Fruit fly (Drosophila melanogaster): ENCODE results near the gene Phlpp.

- TF ChIP-seq scrt (GFP tag; optimal IDR thresholded peaks at IDR 0.05) (no peak), repo (GFP tag; optimal IDR thresholded peaks at IDR 0.05) (no peak), CG13123 (GFP tag; optimal IDR thresholded peaks at IDR 0.05) (no peak), cwo (GFP tag; optimal IDR thresholded peaks at IDR 0.05) (no peak), bcd (GFP tag; optimal IDR thresholded peaks at IDR 0.05) (no peak), CTCF (GFP tag; optimal IDR thresholded peaks at IDR 0.05) (no peak), CG13894 (tag; optimal IDR thresholded peaks at IDR 0.05) (no peak), chif (GFP tag; optimal IDR thresholded peaks at IDR 0.05) (no peak), CG17328 (GFP tag; IDR thresholded peaks at IDR 0.05) (no peak), nau (GFP tag; optimal IDR thresholded peaks at IDR 0.05) (no peak), CG4820 (GFP tag; optimal IDR thresholded peaks at IDR 0.05) (no peak), CG8478 (optimal IDR thresholded peaks at IDR 0.05) (no peak), lbe (GFP tag; optimal IDR thresholded peaks at IDR 0.05) (no peak), Side (GFP tag; optimal IDR thresholded peaks at IDR 0.05) (no peak)
These were observed 52.8 kb downstream of the Phlpp start for dm6 chr2L:19111729-19112128.

Data from whole organism, embryonic.